Worm (Caenorhabditis elegans): ENCODE measurements around the gene F46B6.4.

Gene F46B6.4

DNA sequence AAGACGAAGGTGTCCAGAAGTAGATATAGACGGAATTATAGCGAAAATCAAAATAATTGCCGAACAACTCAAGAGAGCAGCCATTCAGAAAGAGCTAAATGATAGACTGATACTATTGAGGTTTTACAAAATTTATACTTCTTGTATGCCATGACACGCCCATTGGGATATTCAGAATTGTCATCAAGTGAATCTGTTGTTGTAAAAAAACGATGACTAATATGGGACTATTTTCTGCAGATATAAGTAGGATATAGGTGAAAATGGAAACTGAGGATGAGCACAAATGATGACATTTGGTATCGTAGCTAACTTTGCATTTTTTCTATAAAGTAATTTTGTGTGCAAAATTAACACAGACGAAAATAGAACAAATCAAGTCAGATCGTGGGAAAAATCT, 23.6 kb downstream of the F46B6.4 start, which contains the start of gene F58E6.8:
Gene F58E6.8 (minus strand): TSS at position 101 of the 400 bp plus-strand sequence.
- TF ChIP-seq tbx-8 (GFP tag; optimal IDR thresholded peaks at IDR 0.05) = no peak
- no peak for TF ChIP-seq unc-39 (tag; optimal IDR thresholded peaks at IDR 0.05)
- TF ChIP-seq lin-13 (tag; optimal IDR thresholded peaks at IDR 0.05) = no peak
- TF ChIP-seq lin-32 (GFP tag; optimal IDR thresholded peaks at IDR 0.05) = no peak
- no peak for TF ChIP-seq elt-3 (tag; optimal IDR thresholded peaks at IDR 0.05)
- TF ChIP-seq M03D4.4 (tag; optimal IDR thresholded peaks at IDR 0.05) = no peak
- TF ChIP-seq ceh-83 (GFP tag; optimal IDR thresholded peaks at IDR 0.05) = no peak
- TF ChIP-seq sem-2 (GFP tag; optimal IDR thresholded peaks at IDR 0.05) = no peak
- TF ChIP-seq drap-1 (GFP tag; optimal IDR thresholded peaks at IDR 0.05) = no peak
- no peak for TF ChIP-seq lsy-2 (tag; optimal IDR thresholded peaks at IDR 0.05)
- TF ChIP-seq nhr-237 (tag; optimal IDR thresholded peaks at IDR 0.05) = no peak
- no peak for TF ChIP-seq pha-4 (tag; optimal IDR thresholded peaks at IDR 0.05)
- no peak for TF ChIP-seq snpc-4 (tag; optimal IDR thresholded peaks at IDR 0.05)
- TF ChIP-seq elt-1 (tag; optimal IDR thresholded peaks at IDR 0.05; ENCODE audit: borderline replicate concordance, insufficient read depth) = no peak
- no peak for TF ChIP-seq hlh-1 (tag; optimal IDR thresholded peaks at IDR 0.05)
- TF ChIP-seq mep-1 (tag; optimal IDR thresholded peaks at IDR 0.05) = no peak
- no peak for TF ChIP-seq ztf-11 (tag; optimal IDR thresholded peaks at IDR 0.05)

DNA sequence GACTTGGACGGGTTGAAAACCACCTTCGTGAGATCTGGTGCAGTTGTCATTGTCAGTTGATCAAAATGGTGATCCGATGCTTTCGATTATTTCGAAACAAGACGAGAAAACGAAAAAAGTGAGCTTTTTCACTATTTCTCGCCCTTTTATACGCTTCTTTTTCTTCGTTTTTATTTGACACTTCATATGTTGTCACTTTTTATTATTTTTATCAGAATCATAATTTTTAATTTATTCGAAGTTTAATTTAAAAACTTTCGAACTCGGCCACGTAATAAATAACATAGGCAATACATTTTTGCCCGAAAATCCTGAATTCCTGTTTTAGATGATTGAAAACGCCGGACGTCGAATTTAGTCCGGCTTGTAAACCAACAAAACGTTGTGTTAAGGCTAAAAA, 24.9 kb downstream of the F46B6.4 start, which contains the start of gene F58E6.5:
Gene F58E6.5 (minus strand): TSS at position 101 of the 400 bp plus-strand sequence.
- TF ChIP-seq ztf-11 (tag; optimal IDR thresholded peaks at IDR 0.05) (no peak), drap-1 (GFP tag; optimal IDR thresholded peaks at IDR 0.05) (no peak)

DNA sequence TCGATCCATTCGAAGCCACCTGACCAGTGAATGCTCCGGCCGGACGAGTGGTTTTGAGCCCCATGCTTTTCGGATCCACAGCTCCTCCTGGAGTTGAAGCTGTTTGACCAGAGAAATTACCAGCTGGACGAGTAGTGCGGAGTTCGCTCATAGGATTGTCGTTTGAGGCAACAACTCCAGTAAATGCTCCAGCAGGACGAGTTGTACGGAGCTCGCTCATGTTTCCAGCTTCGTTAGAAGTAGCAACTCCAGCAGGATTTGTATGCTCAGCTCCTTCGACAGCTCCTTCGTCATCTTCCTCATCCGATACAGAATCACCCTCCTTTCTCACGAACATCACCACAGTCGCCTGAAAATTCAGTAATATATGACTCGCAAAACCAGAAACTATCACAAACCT, 25.8 kb downstream of the F46B6.4 start:
- TF ChIP-seq lin-32 (GFP tag; optimal IDR thresholded peaks at IDR 0.05) (no peak), bed-3 (GFP tag; optimal IDR thresholded peaks at IDR 0.05) (no peak), nhr-76 (tag; optimal IDR thresholded peaks at IDR 0.05) (no peak), ztf-11 (tag; optimal IDR thresholded peaks at IDR 0.05) (no peak), ceh-39 (tag; optimal IDR thresholded peaks at IDR 0.05) (no peak), mls-2 (tag; optimal IDR thresholded peaks at IDR 0.05) (no peak), pha-4 (tag; optimal IDR thresholded peaks at IDR 0.05) (no peak), tbx-8 (GFP tag; optimal IDR thresholded peaks at IDR 0.05) (no peak), flh-1 (GFP tag; optimal IDR thresholded peaks at IDR 0.05) (no peak)

DNA sequence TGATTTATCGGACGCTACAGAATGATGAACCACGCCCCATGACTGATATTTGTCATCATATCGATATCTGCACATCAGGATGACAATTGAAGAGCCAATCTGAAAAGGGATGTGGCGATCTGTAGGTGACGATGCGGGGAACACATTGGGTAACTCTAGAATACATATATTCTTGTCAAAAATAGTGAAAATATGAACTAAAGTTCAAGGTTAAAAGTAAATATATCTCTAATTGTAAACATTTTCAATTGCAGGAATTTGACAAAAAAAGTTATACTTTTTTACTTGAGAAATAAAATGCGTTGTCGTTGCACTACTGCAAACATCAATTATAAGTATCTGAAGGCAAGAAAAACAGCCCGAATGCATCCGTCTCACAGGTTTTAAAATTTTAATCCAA, 26.4 kb downstream of the F46B6.4 start, which contains the start of gene F58E6.6:
Gene F58E6.6 (minus strand): TSS at position 101 of the 400 bp plus-strand sequence.
- no peak for TF ChIP-seq lsy-2 (tag; optimal IDR thresholded peaks at IDR 0.05)
- TF ChIP-seq sptf-1 (tag; optimal IDR thresholded peaks at IDR 0.05) = no peak

DNA sequence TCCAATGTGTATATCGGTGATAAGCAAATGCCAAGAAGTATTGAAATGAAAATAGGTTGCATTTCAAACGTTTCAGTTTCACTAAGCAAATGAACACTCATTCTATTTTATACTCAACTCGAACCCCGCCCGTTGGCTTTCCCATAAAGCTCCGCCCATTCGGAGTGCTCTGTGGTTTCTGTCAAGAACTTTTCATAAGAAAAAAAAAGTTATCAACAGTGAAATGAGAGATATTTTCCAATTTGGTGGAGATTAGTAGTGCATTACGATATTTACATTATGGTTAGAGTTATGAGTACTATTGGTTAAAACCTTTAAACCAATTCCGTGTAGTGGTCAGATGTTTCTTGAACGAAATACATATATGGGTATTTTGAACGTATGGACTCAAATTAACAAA, 29.0 kb downstream of the F46B6.4 start, which contains the start of gene F58E6.4:
Gene F58E6.4 (minus strand): TSS at position 101 of the 400 bp plus-strand sequence.
- TF ChIP-seq unc-39 (tag; optimal IDR thresholded peaks at IDR 0.05) = no peak
- no peak for TF ChIP-seq lin-32 (GFP tag; optimal IDR thresholded peaks at IDR 0.05)
- TF ChIP-seq nhr-2 (tag; optimal IDR thresholded peaks at IDR 0.05) = no peak
- TF ChIP-seq ceh-39 (tag; optimal IDR thresholded peaks at IDR 0.05) = no peak

DNA sequence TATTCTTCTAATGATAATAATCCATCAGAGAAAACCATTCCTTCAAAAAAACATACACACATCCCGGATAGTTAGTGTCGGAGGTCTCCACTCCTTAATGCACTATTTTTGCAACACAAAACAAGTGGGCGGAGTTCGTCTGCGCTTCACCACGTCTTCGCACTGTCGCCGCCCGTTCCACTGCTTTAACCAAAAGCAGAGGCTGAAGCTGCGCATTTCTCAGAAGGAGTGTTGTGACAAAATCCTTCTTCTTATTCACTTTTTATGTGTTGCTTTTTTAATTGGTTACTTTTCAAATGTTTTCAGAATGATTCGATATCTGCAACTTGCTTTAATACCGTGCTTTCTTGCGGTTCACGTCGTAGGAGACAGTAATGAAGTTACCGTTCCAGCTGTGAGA, 34.4 kb downstream of the F46B6.4 start, which contains the start of gene F58E6.13:
Gene F58E6.13 (plus strand): TSS at position 301 of the 400 bp plus-strand sequence.
- TF ChIP-seq M03D4.4 (tag; optimal IDR thresholded peaks at IDR 0.05) (no peak), nhr-237 (tag; optimal IDR thresholded peaks at IDR 0.05) (no peak), bed-3 (GFP tag; optimal IDR thresholded peaks at IDR 0.05) (no peak), ceh-83 (GFP tag; optimal IDR thresholded peaks at IDR 0.05) (no peak), zip-8 (tag; optimal IDR thresholded peaks at IDR 0.05) (no peak), hlh-1 (tag; optimal IDR thresholded peaks at IDR 0.05) (no peak)

DNA sequence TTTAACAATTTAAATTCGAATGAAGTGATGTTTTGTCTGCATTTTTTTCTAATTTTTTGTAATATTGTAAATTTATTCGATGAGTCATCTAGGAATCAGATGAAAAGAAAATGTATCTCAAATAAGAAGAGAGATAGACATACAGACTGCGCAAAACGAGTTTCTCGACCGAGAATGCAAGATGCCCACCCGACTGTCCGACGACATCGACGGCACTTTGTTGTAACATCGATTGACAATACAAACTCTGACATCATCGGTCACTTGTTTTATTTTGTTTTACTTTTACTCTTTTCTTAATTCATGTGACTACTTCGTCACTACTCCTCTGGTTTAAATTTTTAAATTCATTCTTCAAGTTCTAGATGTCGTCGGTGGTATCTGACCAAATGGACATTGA, 38.5 kb downstream of the F46B6.4 start, which contains the start of gene sta-2:
Gene sta-2 (plus strand): TSS at position 349 of the 400 bp plus-strand sequence.
- no peak for TF ChIP-seq nhr-12 (tag; optimal IDR thresholded peaks at IDR 0.05)
- TF ChIP-seq ztf-11 (tag; optimal IDR thresholded peaks at IDR 0.05) = no peak
- TF ChIP-seq lsy-2 (tag; optimal IDR thresholded peaks at IDR 0.05) = no peak
- no peak for TF ChIP-seq bed-3 (GFP tag; optimal IDR thresholded peaks at IDR 0.05)
- TF ChIP-seq cnd-1 (tag; optimal IDR thresholded peaks at IDR 0.05) = no peak
- no peak for TF ChIP-seq pha-4 (tag; optimal IDR thresholded peaks at IDR 0.05)
- TF ChIP-seq unc-120 (tag; optimal IDR thresholded peaks at IDR 0.05; ENCODE audit: poor library complexity, severe bottlenecking) = no peak
- TF ChIP-seq ces-1 (GFP tag; optimal IDR thresholded peaks at IDR 0.05) = no peak
- no peak for TF ChIP-seq lin-13 (tag; optimal IDR thresholded peaks at IDR 0.05)
- TF ChIP-seq zip-8 (tag; optimal IDR thresholded peaks at IDR 0.05) = no peak
- no peak for TF ChIP-seq mab-5 (tag; optimal IDR thresholded peaks at IDR 0.05)
- no peak for TF ChIP-seq elt-3 (tag; optimal IDR thresholded peaks at IDR 0.05)
- no peak for TF ChIP-seq sem-2 (GFP tag; optimal IDR thresholded peaks at IDR 0.05)
- TF ChIP-seq snpc-4 (tag; optimal IDR thresholded peaks at IDR 0.05) = no peak
- no peak for TF ChIP-seq unc-62 (GFP tag; optimal IDR thresholded peaks at IDR 0.05)
- TF ChIP-seq ceh-83 (GFP tag; optimal IDR thresholded peaks at IDR 0.05) = no peak
- TF ChIP-seq sptf-1 (tag; optimal IDR thresholded peaks at IDR 0.05) = no peak
- TF ChIP-seq M03D4.4 (tag; optimal IDR thresholded peaks at IDR 0.05) = no peak
- TF ChIP-seq nhr-76 (tag; optimal IDR thresholded peaks at IDR 0.05) = no peak

Data from whole organism, mixed stage, embryonic.